Fruit fly (Drosophila melanogaster): ENCODE data around the gene CG6026.

CG6026 gene

DNA sequence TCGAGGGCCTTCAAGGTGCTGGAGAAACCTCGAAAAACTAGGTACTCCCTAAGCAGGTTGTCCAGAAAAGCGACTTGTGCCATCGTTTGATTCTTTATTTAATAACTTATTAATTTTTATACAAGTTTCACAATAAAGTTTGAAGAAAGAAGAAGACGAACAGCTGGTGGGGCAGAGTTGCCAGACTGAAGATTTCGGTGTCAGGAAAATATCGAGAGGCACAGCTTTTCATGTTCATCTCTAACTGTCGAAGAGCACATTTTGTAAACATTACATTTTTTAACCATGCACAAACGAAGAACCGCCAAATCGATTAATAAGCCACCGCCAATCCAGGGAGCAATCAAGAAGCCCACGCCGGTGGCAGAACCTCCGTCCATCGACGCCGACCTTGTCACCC, 9.5 kb upstream of the CG6026 start, which contains the start of the genes CG6005 and CG14286 (continued):
- TF ChIP-seq Med (GFP tag), result peak; percentile 95
- TF ChIP-seq CG6254 (GFP tag; optimal IDR thresholded peaks at IDR 0.05), result no peak
- no peak for TF ChIP-seq CG12071 (GFP tag; optimal IDR thresholded peaks at IDR 0.05)
- no peak for TF ChIP-seq CG4820 (GFP tag; optimal IDR thresholded peaks at IDR 0.05)
- TF ChIP-seq ase (GFP tag; IDR thresholded peaks at IDR 0.05), result peak; percentile 64; the same call in 1 of the 3 replicates
- TF ChIP-seq Mad (GFP tag; optimal IDR thresholded peaks at IDR 0.05), result peak; percentile 69
- TF ChIP-seq CG14441 (GFP tag; IDR thresholded peaks at IDR 0.05), result peak; percentile 58; the same call in 1 of the 2 replicates
- no peak for TF ChIP-seq CG8765 (GFP tag; IDR thresholded peaks at IDR 0.05)
- peak; percentile 53; the same call in 1 of the 3 replicates for TF ChIP-seq mld (GFP tag; IDR thresholded peaks at IDR 0.05; ENCODE audit: partially characterized antibody)
- TF ChIP-seq ara (GFP tag; IDR thresholded peaks at IDR 0.05), result 0 out of 2 replicates have a peak, but pooled peaks have one; percentile 34
- TF ChIP-seq pho (GFP tag; optimal IDR thresholded peaks at IDR 0.05), result peak; percentile 64
- peak; percentile 45 for TF ChIP-seq CG18619 (GFP tag; optimal IDR thresholded peaks at IDR 0.05)
- TF ChIP-seq trem (tag; optimal IDR thresholded peaks at IDR 0.05), result peak; percentile 33
- peak; percentile 84 for TF ChIP-seq ato (GFP tag; IDR thresholded peaks at IDR 0.05; ENCODE audit: partially characterized antibody)
- peak; percentile 69 for TF ChIP-seq CG12769 (tag; optimal IDR thresholded peaks at IDR 0.05)
- TF ChIP-seq CG6791 (GFP tag; IDR thresholded peaks at IDR 0.05; ENCODE audit: partially characterized antibody), result peak; percentile 74
- peak; percentile 82 for TF ChIP-seq ftz-f1 (GFP tag; optimal IDR thresholded peaks at IDR 0.05)
- TF ChIP-seq YL-1 (GFP tag; optimal IDR thresholded peaks at IDR 0.05), result peak; percentile 80
- no peak for TF ChIP-seq CG8944 (GFP tag; optimal IDR thresholded peaks at IDR 0.05)
- no peak; the same call in 2 of the 3 replicates for TF ChIP-seq croc (GFP tag; conservative IDR thresholded peaks at IDR 0.05)
- no peak for TF ChIP-seq h (optimal IDR thresholded peaks at IDR 0.05)
- TF ChIP-seq vvl (GFP tag; IDR thresholded peaks at IDR 0.05), result peak; percentile 78
- TF ChIP-seq HmgZ (tag; optimal IDR thresholded peaks at IDR 0.05), result peak; percentile 80
- no peak for TF ChIP-seq Jarid2 (GFP tag; optimal IDR thresholded peaks at IDR 0.05)
- peak; percentile 21 for TF ChIP-seq CG4282 (GFP tag; optimal IDR thresholded peaks at IDR 0.05)
- peak; percentile 26 for TF ChIP-seq CG17829 (tag; optimal IDR thresholded peaks at IDR 0.05)
- no peak for TF ChIP-seq zf30C (GFP tag; optimal IDR thresholded peaks at IDR 0.05)
- TF ChIP-seq CG43689 (GFP tag; IDR thresholded peaks at IDR 0.05), result 0 out of 2 replicates have a peak, but pooled peaks have one; percentile 8
- no peak for TF ChIP-seq CG30020 (tag; optimal IDR thresholded peaks at IDR 0.05)
- TF ChIP-seq bsh (GFP tag; optimal IDR thresholded peaks at IDR 0.05), result peak in 1 of 2 experiments; percentile 38
- no peak for TF ChIP-seq fd64A (GFP tag; optimal IDR thresholded peaks at IDR 0.05)
- no peak for TF ChIP-seq Fer1 (GFP tag; optimal IDR thresholded peaks at IDR 0.05)
- peak; percentile 40 for TF ChIP-seq CG18011 (GFP tag; optimal IDR thresholded peaks at IDR 0.05)
- peak; percentile 36 for TF ChIP-seq tin (GFP tag; optimal IDR thresholded peaks at IDR 0.05)
- peak; percentile 67 for TF ChIP-seq CG30403 (GFP tag; optimal IDR thresholded peaks at IDR 0.05)
- peak; percentile 61 to 81 for TF ChIP-seq dpn (GFP tag; optimal IDR thresholded peaks at IDR 0.05)
- peak; percentile 49 for TF ChIP-seq CG13123 (GFP tag; optimal IDR thresholded peaks at IDR 0.05)
- TF ChIP-seq en (GFP tag; optimal IDR thresholded peaks at IDR 0.05), result no peak
- TF ChIP-seq CG14667 (GFP tag; IDR thresholded peaks at IDR 0.05), result peak; percentile 53
- no peak for TF ChIP-seq pan (optimal IDR thresholded peaks at IDR 0.05)
- TF ChIP-seq pan (GFP tag; optimal IDR thresholded peaks at IDR 0.05 in 1 of 2, IDR thresholded peaks at IDR 0.05 in 1 of 2), result peak in 1 of 2 experiments; percentile 75
- TF ChIP-seq row (GFP tag; IDR thresholded peaks at IDR 0.05), result peak; percentile 53; the same call in 2 of the 3 replicates
- TF ChIP-seq CG7963 (GFP tag; IDR thresholded peaks at IDR 0.05; ENCODE audit: partially characterized antibody), result peak; percentile 64; the same call in 1 of the 3 replicates
- no peak for TF ChIP-seq CG5953 (GFP tag; IDR thresholded peaks at IDR 0.05)
- TF ChIP-seq CG11723 (GFP tag; optimal IDR thresholded peaks at IDR 0.05), result no peak
- TF ChIP-seq Rx (GFP tag; IDR thresholded peaks at IDR 0.05), result peak; percentile 61
- no peak for TF ChIP-seq Stat92E (GFP tag; optimal IDR thresholded peaks at IDR 0.05)
- peak; percentile 63; the same call in 1 of the 2 replicates for TF ChIP-seq seq (GFP tag; IDR thresholded peaks at IDR 0.05)
- peak; percentile 68; the same call in 1 of the 2 replicates for TF ChIP-seq CG14014 (GFP tag; IDR thresholded peaks at IDR 0.05)
- peak; percentile 53 for TF ChIP-seq CG2116 (GFP tag; optimal IDR thresholded peaks at IDR 0.05)
- no peak for TF ChIP-seq Hand (GFP tag; optimal IDR thresholded peaks at IDR 0.05)
